Fruit fly (Drosophila melanogaster) whole organism, wandering third instar larva: ENCODE measurements around the gene Fdx2.

Experiments
- CG32264 ChIP-seq: fragments of 200-800 bp; sonication (Bioruptor generic); optimal IDR thresholded peaks from 2 replicates; lab custom pipeline; 2016; ENCODE audit warnings: missing biosample characterization, missing genetic modification characterization
- Dfd ChIP-seq: fragments of >200 bp; optimal IDR thresholded peaks from 2 replicates; lab custom pipeline; 2017; ENCODE audit warnings: missing biosample characterization, missing genetic modification characterization
- Dif ChIP-seq: fragments of 200-275, 200-300 bp; sonication (Bioruptor generic); optimal IDR thresholded peaks from 2 replicates; lab custom pipeline; 2018; ENCODE audit warnings: missing biosample characterization, missing genetic modification characterization; ENCODE audit not compliant: partially characterized antibody
- Hr78 ChIP-seq: fragments of >200 bp; optimal IDR thresholded peaks from 2 replicates; lab custom pipeline; 2017; ENCODE audit warnings: missing biosample characterization, missing genetic modification characterization
- Hr83 ChIP-seq: fragments of 200-300 bp; sonication (Bioruptor generic); optimal IDR thresholded peaks from 2 replicates; lab custom pipeline; 2016; ENCODE audit warnings: missing biosample characterization, mild to moderate bottlenecking, missing genetic modification characterization, moderate library complexity; ENCODE audit not compliant: poor library complexity, severe bottlenecking
- Jra ChIP-seq: sonication (Bioruptor generic); optimal IDR thresholded peaks from 2 replicates; lab custom pipeline; 2016; ENCODE audit warnings: missing biosample characterization, missing genetic modification characterization
- Myc ChIP-seq: fragments of >200 bp; optimal IDR thresholded peaks from 2 replicates; lab custom pipeline; 2017
- OdsH ChIP-seq: fragments of 200-800 bp; sonication (Bioruptor generic); optimal IDR thresholded peaks from 2 replicates; lab custom pipeline; 2016; ENCODE audit warnings: missing biosample characterization, mild to moderate bottlenecking, missing genetic modification characterization
- Vsx2 ChIP-seq: fragments of 200-300, 225-300 bp; sonication (Bioruptor generic); optimal IDR thresholded peaks from 2 replicates; lab custom pipeline; 2018; ENCODE audit warnings: missing biosample characterization, missing genetic modification characterization; ENCODE audit not compliant: partially characterized antibody
- pan ChIP-seq: fragments of >200 bp; optimal IDR thresholded peaks from 2 replicates; lab custom pipeline; 2017
- sv ChIP-seq: fragments of 200-800 bp; sonication (Bioruptor generic); optimal IDR thresholded peaks from 3 replicates; lab custom pipeline; 2016; ENCODE audit warnings: missing biosample characterization, missing genetic modification characterization
- tai ChIP-seq: sonication (Bioruptor generic); optimal IDR thresholded peaks from 2 replicates; lab custom pipeline; 2016; ENCODE audit warnings: missing biosample characterization, missing genetic modification characterization
- usp ChIP-seq: fragments of >200 bp; optimal IDR thresholded peaks from 2 replicates; lab custom pipeline; 2017; ENCODE audit warnings: missing biosample characterization, missing genetic modification characterization

DNA sequence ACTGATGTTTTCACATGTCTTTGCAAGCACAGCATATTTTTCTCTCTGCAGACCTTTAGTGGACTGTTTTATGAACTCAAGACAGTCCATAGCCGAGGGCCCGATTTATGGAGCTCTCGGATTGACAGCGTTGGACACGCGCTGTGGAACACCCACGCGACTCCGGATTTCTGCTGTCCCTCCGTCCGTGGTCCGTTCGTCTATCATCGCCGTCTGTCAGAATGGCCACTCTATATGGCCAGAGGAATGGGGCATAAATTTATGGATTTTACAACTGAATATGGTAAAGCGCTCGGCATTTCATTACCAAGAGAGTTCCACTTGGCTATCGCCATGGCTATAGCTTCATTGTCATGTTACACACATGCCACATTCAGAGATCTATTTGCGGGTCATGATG lies 35.8 kb downstream of the Fdx2 start:
- TF ChIP-seq Jra (GFP tag; lab: Kevin White, UChicago) (no peak), usp (GFP tag; lab: Kevin White, UChicago) (no peak), Dfd (no peak), Myc (lab: Kevin White, UChicago) (no peak), pan (no peak), OdsH (GFP tag; lab: Kevin White, UChicago) (no peak), sv (GFP tag; lab: Kevin White, UChicago) (no peak), CG32264 (no peak), Vsx2 (GFP tag; lab: Kevin White, UChicago) (no peak), Dif (no peak), tai (GFP tag; lab: Kevin White, UChicago) (no peak), Hr83 (no peak), Hr78 (GFP tag; lab: Kevin White, UChicago) (no peak)
